Worm (Caenorhabditis elegans) whole organism, L4 larva: ENCODE data around the gene K10C2.14.

Experiments
- F10B5.3 ChIP-seq: sonication (generic microtip); optimal IDR thresholded peaks from 2 replicates; lab custom pipeline; 2016; ENCODE audit warnings: mild to moderate bottlenecking, missing genetic modification characterization, missing compliant biosample characterization
- T20F7.1 ChIP-seq: fragments of 200-800 bp; sonication (Bioruptor generic); optimal IDR thresholded peaks from 2 replicates; lab custom pipeline; 2018; ENCODE audit warnings: mild to moderate bottlenecking, missing genetic modification characterization, missing compliant biosample characterization
- Y105C5A.15 ChIP-seq: fragments of 200-800 bp; sonication (Bioruptor generic); IDR thresholded peaks from 2 replicates; pipeline ENCODE4 v1.3.6; 2022; ENCODE audit warnings: missing genetic modification characterization, missing compliant biosample characterization
- aha-1 ChIP-seq: fragments of 150-350 bp; peaks from one replicate; lab custom pipeline; 2014; ENCODE audit warnings: missing biosample characterization, missing genetic modification characterization
- attf-4 ChIP-seq: sonication (generic microtip); optimal IDR thresholded peaks from 3 replicates; lab custom pipeline; 2017; ENCODE audit warnings: missing biosample characterization, missing genetic modification characterization
- ceh-20 ChIP-seq: fragments of 200-800 bp; sonication (Bioruptor generic); IDR thresholded peaks from 2 replicates; pipeline ENCODE4 v1.3.6; 2022; ENCODE audit warnings: missing genetic modification reagents, missing genetic modification characterization, missing compliant biosample characterization
- ces-1 ChIP-seq: fragments of 150-350 bp; sonication (generic microtip); optimal IDR thresholded peaks from 4 replicates; lab custom pipeline; 2014; ENCODE audit warnings: missing biosample characterization, missing genetic modification reagents, missing genetic modification characterization
- cey-2 ChIP-seq: sonication (generic microtip); optimal IDR thresholded peaks from 3 replicates; lab custom pipeline; 2017; ENCODE audit warnings: missing genetic modification characterization, mild to moderate bottlenecking, missing compliant biosample characterization, antibody characterized with exemption, borderline replicate concordance; ENCODE audit not compliant: insufficient read depth
- ctbp-1 ChIP-seq: fragments of 200-800 bp; sonication (Bioruptor generic); IDR thresholded peaks from 2 replicates; pipeline ENCODE4 v1.3.6; 2022; ENCODE audit warnings: missing genetic modification reagents, missing genetic modification characterization, missing compliant biosample characterization
- daf-12 ChIP-seq: fragments of 150-350 bp; optimal IDR thresholded peaks from 2 replicates; lab custom pipeline; 2014; ENCODE audit warnings: missing biosample characterization, missing genetic modification reagents, missing genetic modification characterization
- daf-16 ChIP-seq, 3 experiments: sonication (generic microtip); optimal IDR thresholded peaks; 2 replicates each; lab custom pipeline; 2016 to 2017; ENCODE audit warnings: missing genetic modification characterization in 3 of 3, missing genetic modification reagents in 3 of 3, mild to moderate bottlenecking in 2 of 3, missing compliant biosample characterization in 2 of 3, missing biosample characterization in 1 of 3, moderate library complexity in 1 of 3
- dmd-6 ChIP-seq: fragments of 200-800 bp; sonication (Bioruptor generic); IDR thresholded peaks from 2 replicates; pipeline ENCODE4 v1.3.6; 2022; ENCODE audit warnings: missing genetic modification reagents, missing genetic modification characterization, missing compliant biosample characterization
- duxl-1 ChIP-seq: sonication (generic microtip); optimal IDR thresholded peaks from 2 replicates; lab custom pipeline; 2016; ENCODE audit warnings: mild to moderate bottlenecking, missing genetic modification characterization, moderate library complexity, missing compliant biosample characterization; ENCODE audit not compliant: poor library complexity
- dve-1 ChIP-seq: sonication (generic microtip); optimal IDR thresholded peaks from 2 replicates; lab custom pipeline; 2017; ENCODE audit warnings: antibody characterized with exemption, mild to moderate bottlenecking, missing genetic modification characterization, missing compliant biosample characterization; ENCODE audit not compliant: insufficient read depth
- fkh-10 ChIP-seq: fragments of 150-350 bp; optimal IDR thresholded peaks from 2 replicates; lab custom pipeline; 2014; ENCODE audit warnings: missing biosample characterization, missing genetic modification reagents, missing genetic modification characterization
- gei-8 ChIP-seq: fragments of 200-800 bp; sonication (Bioruptor generic); optimal IDR thresholded peaks from 2 replicates; lab custom pipeline; 2018; ENCODE audit warnings: mild to moderate bottlenecking, missing genetic modification characterization, missing compliant biosample characterization
- lim-7 ChIP-seq: fragments of 200-800 bp; sonication (Bioruptor generic); IDR thresholded peaks from 2 replicates; pipeline ENCODE4 v1.3.6; 2022; ENCODE audit warnings: missing genetic modification characterization, missing compliant biosample characterization
- lin-15B ChIP-seq: fragments of 150-350 bp; sonication (generic microtip); optimal IDR thresholded peaks from 3 replicates; lab custom pipeline; 2014; ENCODE audit warnings: missing biosample characterization, missing genetic modification characterization
- lin-29 ChIP-seq: fragments of 200-800 bp; sonication (Bioruptor generic); IDR thresholded peaks from 2 replicates; pipeline ENCODE4 v1.3.6; 2022; ENCODE audit warnings: missing genetic modification reagents, missing genetic modification characterization, missing compliant biosample characterization
- lir-3 ChIP-seq: sonication (generic microtip); optimal IDR thresholded peaks from 2 replicates; lab custom pipeline; 2016; ENCODE audit warnings: mild to moderate bottlenecking, missing genetic modification characterization, missing compliant biosample characterization
- madf-9 ChIP-seq: fragments of 200-800 bp; sonication (Bioruptor generic); conservative IDR thresholded peaks from 2 replicates; pipeline ENCODE4 v1.3.6; 2022; ENCODE audit warnings: missing genetic modification reagents, missing genetic modification characterization, missing compliant biosample characterization
- mdl-1 ChIP-seq, 2 experiments: fragments of 150-350 bp in 1 of 2; sonication (generic microtip) in 1 of 2; optimal IDR thresholded peaks; 2 replicates each; lab custom pipeline; 2014 to 2017; ENCODE audit warnings: missing biosample characterization in 2 of 2, missing genetic modification characterization in 2 of 2
- nhr-111 ChIP-seq: fragments of 200-800 bp; sonication (Bioruptor generic); optimal IDR thresholded peaks from 2 replicates; lab custom pipeline; 2018; ENCODE audit warnings: mild to moderate bottlenecking, missing genetic modification characterization, missing compliant biosample characterization
- nhr-237 ChIP-seq: sonication (generic microtip); optimal IDR thresholded peaks from 2 replicates; lab custom pipeline; 2017; ENCODE audit warnings: missing biosample characterization, missing genetic modification characterization
- nhr-28 ChIP-seq: fragments of 150-350 bp; optimal IDR thresholded peaks from 2 replicates; lab custom pipeline; 2014; ENCODE audit warnings: missing biosample characterization, missing genetic modification characterization
- nhr-41 ChIP-seq: fragments of 200-800 bp; sonication (Bioruptor generic); IDR thresholded peaks from 2 replicates; pipeline ENCODE4 v1.3.6; 2022; ENCODE audit warnings: missing genetic modification reagents, missing genetic modification characterization, missing compliant biosample characterization
- nhr-48 ChIP-seq: sonication (generic microtip); optimal IDR thresholded peaks from 2 replicates; lab custom pipeline; 2016; ENCODE audit warnings: mild to moderate bottlenecking, missing genetic modification characterization, missing compliant biosample characterization
- nhr-77 ChIP-seq: fragments of 150-350 bp; optimal IDR thresholded peaks from 2 replicates; lab custom pipeline; 2014; ENCODE audit warnings: missing biosample characterization, missing genetic modification characterization
- pha-4 ChIP-seq, 2 experiments: fragments of 150-350 bp in 1 of 2; fragments of 200-800 bp in 1 of 2; sonication (Bioruptor generic) in 1 of 2; IDR thresholded peaks in 1 of 2; optimal IDR thresholded peaks in 1 of 2; 2 replicates each; pipeline versions ENCODE4 v1.3.6 to Lab custom; 2014 to 2022; ENCODE audit warnings: missing genetic modification characterization in 2 of 2, missing genetic modification reagents in 2 of 2, missing biosample characterization in 1 of 2, missing compliant biosample characterization in 1 of 2
- pqm-1 ChIP-seq: sonication (generic microtip); optimal IDR thresholded peaks from 2 replicates; lab custom pipeline; 2017; ENCODE audit warnings: missing biosample characterization, missing genetic modification characterization
- snpc-1.2 ChIP-seq: fragments of 200-800 bp; sonication (Bioruptor generic); IDR thresholded peaks from 2 replicates; pipeline ENCODE4 v1.3.6; 2022; ENCODE audit warnings: missing genetic modification reagents, missing genetic modification characterization, missing compliant biosample characterization
- snpc-4 ChIP-seq: fragments of 150-350 bp; optimal IDR thresholded peaks from 2 replicates; lab custom pipeline; 2014; ENCODE audit warnings: missing biosample characterization, missing genetic modification characterization
- spr-3 ChIP-seq: fragments of 200-800 bp; sonication (Bioruptor generic); optimal IDR thresholded peaks from 2 replicates; lab custom pipeline; 2018; ENCODE audit warnings: mild to moderate bottlenecking, missing genetic modification characterization, missing compliant biosample characterization
- unc-62 ChIP-seq, 3 experiments: fragments of 150-350 bp in 1 of 3; sonication (generic microtip); optimal IDR thresholded peaks in 2 of 3; peaks in 1 of 3; 1 replicate in 1 of 3; 2 replicates in 2 of 3; lab custom pipeline; 2014 to 2017; ENCODE audit warnings: missing biosample characterization in 3 of 3, missing genetic modification characterization in 3 of 3, missing genetic modification reagents in 3 of 3, missing genotype in 1 of 3
- zag-1 ChIP-seq: fragments of 150-350 bp; optimal IDR thresholded peaks from 2 replicates; lab custom pipeline; 2014; ENCODE audit warnings: missing biosample characterization, missing genetic modification characterization
- zfp-3 ChIP-seq: fragments of 200-800 bp; sonication (Bioruptor generic); conservative IDR thresholded peaks from 2 replicates; pipeline ENCODE4 v1.3.6; 2022; ENCODE audit warnings: missing genetic modification reagents, missing genetic modification characterization, missing compliant biosample characterization
- zip-11 ChIP-seq: fragments of 200-800 bp; sonication (Bioruptor generic); IDR thresholded peaks from 2 replicates; pipeline ENCODE4 v1.3.6; 2022; ENCODE audit warnings: missing genetic modification characterization, missing compliant biosample characterization

The K10C2.14 gene

DNA sequence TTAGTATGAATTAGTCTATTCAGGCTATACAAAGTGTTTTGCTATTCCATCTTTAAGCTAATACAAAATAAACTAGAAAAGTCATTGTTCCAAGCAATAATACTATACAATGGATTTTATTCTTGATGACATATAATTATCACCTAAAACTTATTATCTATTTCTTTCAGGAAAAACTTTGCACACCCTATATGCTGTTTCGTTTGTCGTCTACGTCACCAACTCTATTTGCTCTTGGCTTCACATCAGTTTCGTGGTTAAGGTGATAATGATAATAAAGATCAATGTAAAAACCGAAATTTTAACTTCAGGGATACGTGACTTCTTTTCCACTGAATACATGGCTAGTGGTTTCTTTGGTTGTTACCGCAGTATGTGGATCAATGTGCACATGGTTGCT is 22.1 kb upstream of the K10C2.14 start (continued):
- TF ChIP-seq fkh-10 (no peak), zag-1 (tag; lab: Kevin White, UChicago) (no peak)

ce11 chrX:6461729-6462128 is 21.4 kb upstream of the K10C2.14 start, which contains the start of gene K04E7.1:
Gene K04E7.1 (plus strand): TSS chrX:6462029.
- no peak for TF ChIP-seq zip-11
- TF ChIP-seq aha-1: peak; percentile 54

- TF ChIP-seq F10B5.3: no peak
- TF ChIP-seq mdl-1 (tag; optimal IDR thresholded peaks at IDR 0.05; lab: Kevin White, UChicago): no peak
- TF ChIP-seq T20F7.1 (GFP tag; lab: Kevin White, UChicago): no peak
- no peak for TF ChIP-seq nhr-48 (tag; lab: Kevin White, UChicago)
- no peak for TF ChIP-seq lim-7
- peak; percentile 21 for TF ChIP-seq dve-1 (tag; lab: Kevin White, UChicago)
- no peak for TF ChIP-seq lir-3 (tag; lab: Kevin White, UChicago)
- TF ChIP-seq dmd-6 (GFP tag; lab: Robert Waterston, UW): peak; percentile 43
- TF ChIP-seq nhr-111 (GFP tag; lab: Kevin White, UChicago): no peak
- no peak for TF ChIP-seq nhr-237
- no peak for TF ChIP-seq ces-1 (GFP tag; lab: Kevin White, UChicago)
- no peak for TF ChIP-seq spr-3
- no peak for TF ChIP-seq attf-4 (tag; lab: Kevin White, UChicago)
- no peak for TF ChIP-seq snpc-4 (tag; lab: Kevin White, UChicago)
- TF ChIP-seq Y105C5A.15 (GFP tag; lab: Robert Waterston, UW): no peak
- TF ChIP-seq nhr-41 (GFP tag; lab: Robert Waterston, UW): no peak
- TF ChIP-seq pha-4 (GFP tag; IDR thresholded peaks at IDR 0.05; lab: Robert Waterston, UW): no peak
- no peak for TF ChIP-seq pha-4 (tag; optimal IDR thresholded peaks at IDR 0.05; lab: Kevin White, UChicago)
- TF ChIP-seq zfp-3 (GFP tag; lab: Robert Waterston, UW): no peak
- no peak for TF ChIP-seq daf-12 (tag; lab: Kevin White, UChicago)
- TF ChIP-seq nhr-28 (tag; lab: Kevin White, UChicago): peak; percentile 30
- peak; percentile 27 for TF ChIP-seq pqm-1 (tag; lab: Kevin White, UChicago)
- TF ChIP-seq madf-9 (GFP tag; lab: Robert Waterston, UW): no peak
- TF ChIP-seq snpc-1.2 (GFP tag; lab: Robert Waterston, UW): no peak
- TF ChIP-seq lin-15B: no peak
- no peak for TF ChIP-seq unc-62 (GFP tag; optimal IDR thresholded peaks at IDR 0.05 in 1 of 2; lab: Kevin White, UChicago)
- no peak for TF ChIP-seq unc-62 (tag; optimal IDR thresholded peaks at IDR 0.05; lab: Kevin White, UChicago)
- no peak for TF ChIP-seq zip-11
- no peak for TF ChIP-seq gei-8 (GFP tag; lab: Kevin White, UChicago)
- TF ChIP-seq daf-16 (GFP tag; optimal IDR thresholded peaks at IDR 0.05; lab: Kevin White, UChicago): no peak
- no peak for TF ChIP-seq daf-16 (tag; optimal IDR thresholded peaks at IDR 0.05; lab: Kevin White, UChicago)
- no peak for TF ChIP-seq lin-29 (GFP tag; lab: Robert Waterston, UW)
- no peak for TF ChIP-seq ceh-20 (GFP tag; lab: Robert Waterston, UW)
- no peak for TF ChIP-seq cey-2 (tag; lab: Kevin White, UChicago)
- TF ChIP-seq nhr-77 (tag; lab: Kevin White, UChicago): peak; percentile 24
- no peak for TF ChIP-seq duxl-1 (tag; lab: Kevin White, UChicago)
- no peak for TF ChIP-seq ctbp-1 (GFP tag; lab: Robert Waterston, UW)
Measured at ce11 chrX:6460123-6460522, 19.8 kb upstream of the K10C2.14 start.
